Fruit fly (Drosophila melanogaster): ENCODE data around the gene Elp4.

DNA sequence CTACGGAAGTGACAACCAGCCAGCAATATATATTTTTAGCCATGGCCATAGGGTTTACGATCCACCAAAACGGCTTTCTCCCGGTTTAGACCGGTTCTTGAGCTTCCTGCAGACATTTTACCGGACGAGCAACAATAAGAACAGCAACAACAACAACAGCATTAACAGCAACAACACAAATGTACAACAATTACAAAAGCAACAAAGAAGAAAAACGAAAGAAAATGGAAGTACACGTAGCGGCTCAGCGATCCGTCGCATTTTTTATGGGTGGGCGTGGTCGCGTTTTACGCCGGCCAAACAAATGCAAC lies 22.2 kb downstream of the Elp4 start:
- TF ChIP-seq kay (GFP tag; ENCODE audit: borderline replicate concordance) (no peak), cic (GFP tag; optimal IDR thresholded peaks at IDR 0.05) (no peak), Hr96 (GFP tag; optimal IDR thresholded peaks at IDR 0.05) (no peak), CG5204 (GFP tag; optimal IDR thresholded peaks at IDR 0.05) (no peak), CG33017 (tag; optimal IDR thresholded peaks at IDR 0.05) (no peak), CG12768 (GFP tag; optimal IDR thresholded peaks at IDR 0.05) (no peak), Crg-1 (GFP tag; optimal IDR thresholded peaks at IDR 0.05) (no peak), CG7045 (GFP tag; optimal IDR thresholded peaks at IDR 0.05) (no peak)
